Comparison of ENCODE assay signal across 1 fruit fly cellular context in the genomic region with DNA sequence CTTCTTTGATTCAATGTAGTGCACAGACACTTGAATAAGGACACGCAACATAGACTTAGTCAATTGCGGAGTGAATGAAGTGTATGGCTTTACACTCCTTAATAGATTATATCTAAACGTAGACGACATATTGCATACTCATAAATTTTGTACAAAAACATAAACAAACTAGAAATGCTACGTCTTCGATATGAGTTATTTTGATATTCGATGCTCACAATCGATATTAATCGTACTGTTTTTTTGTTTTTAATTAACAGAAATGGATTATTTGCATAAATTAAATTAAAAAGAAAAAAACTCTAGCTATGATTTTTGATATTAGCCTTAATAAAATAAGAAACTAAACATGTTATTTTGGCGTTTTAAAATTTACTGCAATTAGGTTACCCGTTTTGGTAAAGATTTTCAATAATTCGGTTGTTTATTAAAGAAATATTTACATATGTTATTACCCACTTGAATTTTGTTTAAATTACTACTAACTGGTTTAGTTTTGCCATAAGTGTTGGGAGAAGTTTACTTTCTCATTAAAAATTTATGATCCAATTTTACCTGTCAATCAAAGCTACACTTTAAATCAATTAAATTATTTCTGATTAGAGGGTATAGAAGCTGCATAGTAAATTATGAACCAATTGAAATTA.
TF ChIP-seq lines count a peak whose summit lies in the region.

Gene CG17768, minus strand, starts transcription at position 196 of the 647 bp plus-strand sequence.
Gene LSm-4, minus strand, starts transcription at position 196 of the 647 bp plus-strand sequence.
Gene Ir31a, plus strand, starts transcription at position 558 of the 647 bp plus-strand sequence.

TF ChIP-seq in whole organism, embryonic, 481 proteins besides CTCF, POLR2A, EP300 and RAD21 (continued from another document):
- TF ChIP-seq MESR4 (GFP tag; optimal IDR thresholded peaks at IDR 0.05; lab: Kevin White, UChicago) (peak; percentile 42), Kr (GFP tag; optimal IDR thresholded peaks at IDR 0.05; lab: Kevin White, UChicago) (no peak), kah (GFP tag; optimal IDR thresholded peaks at IDR 0.05; lab: Kevin White, UChicago) (no peak), sens-2 (GFP tag; IDR thresholded peaks at IDR 0.05; lab: Robert Waterston, UW) (no peak), CG13296 (GFP tag; optimal IDR thresholded peaks at IDR 0.05; lab: Kevin White, UChicago) (no peak), mirr (GFP tag; optimal IDR thresholded peaks at IDR 0.05; lab: Kevin White, UChicago) (no peak), CG17385 (GFP tag; optimal IDR thresholded peaks at IDR 0.05; lab: Kevin White, UChicago) (no peak), CG18011 (GFP tag; optimal IDR thresholded peaks at IDR 0.05; lab: Kevin White, UChicago) (no peak), ci (GFP tag; IDR thresholded peaks at IDR 0.05; lab: Robert Waterston, UW) (no peak), CG13894 (tag; optimal IDR thresholded peaks at IDR 0.05; lab: Kevin White, UChicago) (no peak), gcm (GFP tag; optimal IDR thresholded peaks at IDR 0.05; lab: Kevin White, UChicago) (no peak), fu2 (GFP tag; optimal IDR thresholded peaks at IDR 0.05; lab: Kevin White, UChicago) (no peak), Aef1 (GFP tag; IDR thresholded peaks at IDR 0.05; lab: Robert Waterston, UW) (no peak), CG17802 (tag; optimal IDR thresholded peaks at IDR 0.05; lab: Kevin White, UChicago) (no peak), CG11560 (tag; IDR thresholded peaks at IDR 0.05; lab: Robert Waterston, UW) (no peak), ap (GFP tag; IDR thresholded peaks at IDR 0.05; lab: Robert Waterston, UW) (no peak), Ets65A (GFP tag; lab: Kevin White, UChicago) (no peak), Hey (tag; optimal IDR thresholded peaks at IDR 0.05; lab: Kevin White, UChicago) (no peak), CG16813 (GFP tag; IDR thresholded peaks at IDR 0.05; lab: Robert Waterston, UW; ENCODE audit: partially characterized antibody) (peak; percentile 72), CG1529 (GFP tag; optimal IDR thresholded peaks at IDR 0.05; lab: Kevin White, UChicago) (no peak), CG3407 (GFP tag; optimal IDR thresholded peaks at IDR 0.05; lab: Kevin White, UChicago) (no peak), bowl (GFP tag; IDR thresholded peaks at IDR 0.05; lab: Robert Waterston, UW) (no peak), CG13287 (GFP tag; IDR thresholded peaks at IDR 0.05; lab: Robert Waterston, UW; ENCODE audit: partially characterized antibody) (peak; percentile 87), rib (GFP tag; IDR thresholded peaks at IDR 0.05; lab: Robert Waterston, UW) (no peak), ab (GFP tag; optimal IDR thresholded peaks at IDR 0.05; lab: Kevin White, UChicago) (no peak), CG3065 (GFP tag; optimal IDR thresholded peaks at IDR 0.05; lab: Kevin White, UChicago) (no peak), CG2199 (GFP tag; IDR thresholded peaks at IDR 0.05; lab: Robert Waterston, UW) (no peak), Usf (GFP tag; optimal IDR thresholded peaks at IDR 0.05; lab: Kevin White, UChicago) (no peak), CG5245 (GFP tag; optimal IDR thresholded peaks at IDR 0.05; lab: Kevin White, UChicago) (no peak), kay (GFP tag; optimal IDR thresholded peaks at IDR 0.05; lab: Kevin White, UChicago) (no peak), CG12219 (GFP tag; optimal IDR thresholded peaks at IDR 0.05; lab: Kevin White, UChicago) (no peak), Lim3 (GFP tag; IDR thresholded peaks at IDR 0.05; lab: Robert Waterston, UW) (no peak), CG1647 (GFP tag; optimal IDR thresholded peaks at IDR 0.05; lab: Kevin White, UChicago) (no peak), CG33557 (GFP tag; optimal IDR thresholded peaks at IDR 0.05; lab: Kevin White, UChicago) (no peak), ash1 (GFP tag; optimal IDR thresholded peaks at IDR 0.05; lab: Kevin White, UChicago) (no peak), Fer3 (tag; optimal IDR thresholded peaks at IDR 0.05; lab: Kevin White, UChicago) (no peak), gcm2 (GFP tag; optimal IDR thresholded peaks at IDR 0.05; lab: Kevin White, UChicago) (no peak), bsh (GFP tag; optimal IDR thresholded peaks at IDR 0.05; lab: Kevin White, UChicago) (no peak), Elba2 (GFP tag; optimal IDR thresholded peaks at IDR 0.05; lab: Kevin White, UChicago) (no peak), NFAT (GFP tag; IDR thresholded peaks at IDR 0.05; lab: Robert Waterston, UW) (no peak), CG6854 (GFP tag; optimal IDR thresholded peaks at IDR 0.05; lab: Kevin White, UChicago) (no peak), CG8944 (GFP tag; optimal IDR thresholded peaks at IDR 0.05; lab: Kevin White, UChicago) (no peak), corto (GFP tag; optimal IDR thresholded peaks at IDR 0.05; lab: Kevin White, UChicago) (no peak), chn (GFP tag; optimal IDR thresholded peaks at IDR 0.05; lab: Kevin White, UChicago) (no peak), CG10565 (GFP tag; optimal IDR thresholded peaks at IDR 0.05; lab: Kevin White, UChicago) (no peak), CG12104 (GFP tag; optimal IDR thresholded peaks at IDR 0.05; lab: Kevin White, UChicago) (no peak), chm (GFP tag; IDR thresholded peaks at IDR 0.05; lab: Robert Waterston, UW) (no peak), CG9876 (GFP tag; optimal IDR thresholded peaks at IDR 0.05; lab: Kevin White, UChicago) (no peak), CG8281 (tag; optimal IDR thresholded peaks at IDR 0.05; lab: Kevin White, UChicago) (no peak), Meics (GFP tag; optimal IDR thresholded peaks at IDR 0.05; lab: Kevin White, UChicago) (no peak), CG6254 (GFP tag; optimal IDR thresholded peaks at IDR 0.05; lab: Kevin White, UChicago) (no peak), CrebB (tag; optimal IDR thresholded peaks at IDR 0.05; lab: Kevin White, UChicago) (no peak), pho (GFP tag; optimal IDR thresholded peaks at IDR 0.05; lab: Kevin White, UChicago) (no peak), CG18619 (GFP tag; optimal IDR thresholded peaks at IDR 0.05; lab: Kevin White, UChicago) (no peak), CG6175 (GFP tag; IDR thresholded peaks at IDR 0.05; lab: Robert Waterston, UW) (no peak), CG8290 (GFP tag; optimal IDR thresholded peaks at IDR 0.05; lab: Kevin White, UChicago) (peak; percentile 27), CG8290 (tag; optimal IDR thresholded peaks at IDR 0.05; lab: Kevin White, UChicago) (no peak), tap (tag; optimal IDR thresholded peaks at IDR 0.05; lab: Kevin White, UChicago) (no peak), Rx (GFP tag; IDR thresholded peaks at IDR 0.05; lab: Robert Waterston, UW) (no peak), Adf1 (GFP tag; IDR thresholded peaks at IDR 0.05; lab: Robert Waterston, UW) (no peak), otp (GFP tag; IDR thresholded peaks at IDR 0.05; lab: Robert Waterston, UW) (no peak), CG11093 (GFP tag; IDR thresholded peaks at IDR 0.05; lab: Robert Waterston, UW) (no peak)
